Fruit fly (Drosophila melanogaster): ENCODE data around the gene Pdss2.

Gene Pdss2

dm6 chr3L:21031093-21031930 is 3.6 kb downstream of the Pdss2 start, which contains the start of the genes CG10584 and Polr3E (continued):
- TF ChIP-seq CG2678 (tag; optimal IDR thresholded peaks at IDR 0.05) (peak; percentile 97), Mrtf (GFP tag; IDR thresholded peaks at IDR 0.05) (peak; percentile 68; the same call in 1 of the 3 replicates), wdn (GFP tag; IDR thresholded peaks at IDR 0.05) (peak; percentile 67), Hmx (GFP tag; optimal IDR thresholded peaks at IDR 0.05) (no peak), CG16813 (GFP tag; IDR thresholded peaks at IDR 0.05; ENCODE audit: partially characterized antibody) (peak; percentile 16; the same call in 1 of the 3 replicates), pzg (GFP tag; optimal IDR thresholded peaks at IDR 0.05) (peak; percentile 56), otp (GFP tag; IDR thresholded peaks at IDR 0.05) (peak; percentile 57; the same call in 2 of the 3 replicates), CG4424 (GFP tag; optimal IDR thresholded peaks at IDR 0.05) (peak; percentile 93), PHDP (tag; optimal IDR thresholded peaks at IDR 0.05) (peak; percentile 94), CG12744 (GFP tag; optimal IDR thresholded peaks at IDR 0.05) (no peak), tio (GFP tag; optimal IDR thresholded peaks at IDR 0.05) (peak; percentile 93), CG17359 (tag; optimal IDR thresholded peaks at IDR 0.05) (peak; percentile 93), Atf6 (GFP tag; IDR thresholded peaks at IDR 0.05) (peak; percentile 75), kah (GFP tag; optimal IDR thresholded peaks at IDR 0.05) (peak; percentile 89), ci (GFP tag; IDR thresholded peaks at IDR 0.05) (peak; percentile 65), Atf-2 (GFP tag; optimal IDR thresholded peaks at IDR 0.05) (peak; percentile 51), sqz (GFP tag; optimal IDR thresholded peaks at IDR 0.05) (peak; percentile 95), D19A (tag; optimal IDR thresholded peaks at IDR 0.05) (peak; percentile 92), CG6272 (GFP tag; IDR thresholded peaks at IDR 0.05) (peak; percentile 78), CG9727 (GFP tag; optimal IDR thresholded peaks at IDR 0.05) (peak; percentile 96), Xbp1 (GFP tag; optimal IDR thresholded peaks at IDR 0.05) (peak; percentile 92), az2 (GFP tag; optimal IDR thresholded peaks at IDR 0.05) (peak; percentile 90), D (optimal IDR thresholded peaks at IDR 0.05) (no peak), D (GFP tag; optimal IDR thresholded peaks at IDR 0.05) (peak; percentile 93), CG1024 (GFP tag; IDR thresholded peaks at IDR 0.05) (no peak), fd3F (GFP tag; optimal IDR thresholded peaks at IDR 0.05) (peak; percentile 90), CG13424 (tag; optimal IDR thresholded peaks at IDR 0.05) (peak; percentile 97), CG13894 (tag; optimal IDR thresholded peaks at IDR 0.05) (peak; percentile 91), Sox100B (GFP tag; optimal IDR thresholded peaks at IDR 0.05) (peak; percentile 97), MBD-R2 (GFP tag; IDR thresholded peaks at IDR 0.05) (peak; percentile 94), al (GFP tag; IDR thresholded peaks at IDR 0.05) (peak; percentile 85), CG5953 (GFP tag; IDR thresholded peaks at IDR 0.05) (no peak; the same call in 1 of the 2 replicates), Dfd (GFP tag; optimal IDR thresholded peaks at IDR 0.05) (no peak), zf30C (GFP tag; optimal IDR thresholded peaks at IDR 0.05) (no peak), ham (GFP tag; IDR thresholded peaks at IDR 0.05) (no peak), CG12391 (tag; optimal IDR thresholded peaks at IDR 0.05) (peak; percentile 97), Dip2 (GFP tag; IDR thresholded peaks at IDR 0.05) (no peak), Neu2 (GFP tag; optimal IDR thresholded peaks at IDR 0.05; ENCODE audit: borderline replicate concordance) (peak; percentile 53), aop (GFP tag; IDR thresholded peaks at IDR 0.05) (no peak), Hr3 (GFP tag; optimal IDR thresholded peaks at IDR 0.05) (peak; percentile 93), CG4707 (GFP tag; optimal IDR thresholded peaks at IDR 0.05) (peak; percentile 80), Sry-β (GFP tag; optimal IDR thresholded peaks at IDR 0.05) (peak; percentile 55), pho (GFP tag; optimal IDR thresholded peaks at IDR 0.05) (peak; percentile 60), CG9437 (GFP tag; optimal IDR thresholded peaks at IDR 0.05) (peak; percentile 91), CG6654 (GFP tag; optimal IDR thresholded peaks at IDR 0.05) (peak; percentile 81), CG10366 (GFP tag; IDR thresholded peaks at IDR 0.05) (peak; percentile 65), CG13123 (GFP tag; optimal IDR thresholded peaks at IDR 0.05) (peak; percentile 80), CG15011 (GFP tag; optimal IDR thresholded peaks at IDR 0.05) (peak; percentile 79), chinmo (GFP tag; IDR thresholded peaks at IDR 0.05; ENCODE audit: partially characterized antibody) (peak; percentile 8; the same call in 1 of the 4 replicates)
